Worm (Caenorhabditis elegans) whole organism, young adult: Measurements from ENCODE around the gene duxl-1.

Experiments used
- dpl-1 ChIP-seq: fragments of 150-350 bp; optimal IDR thresholded peaks from 2 replicates; lab custom pipeline; 2014; ENCODE audit warnings: missing biosample characterization, missing genetic modification reagents, missing genetic modification characterization
- hmg-20 ChIP-seq: fragments of 200-800 bp; sonication (Bioruptor generic); IDR thresholded peaks from 2 replicates; pipeline ENCODE4 v1.3.6; 2022; ENCODE audit warnings: missing genetic modification reagents, missing genetic modification characterization, missing compliant biosample characterization

ce11 chrII:1644777-1645348 lies 18.6 kb upstream of the duxl-1 start, which contains the start of gene ZC204.6:
- TF ChIP-seq dpl-1 (GFP tag; lab: Kevin White, UChicago) (no peak), hmg-20 (GFP tag; lab: Robert Waterston, UW) (no peak)
